Worm (Caenorhabditis elegans) whole organism, midembryonic: ENCODE results near the gene Y82E9BR.20.

ENCODE experiments used
- cog-1 ChIP-seq: sonication (generic microtip); optimal IDR thresholded peaks from 2 replicates; lab custom pipeline; 2016; ENCODE audit warnings: missing genetic modification characterization, missing compliant biosample characterization
- klf-2 ChIP-seq: fragments of 200-800 bp; sonication (Bioruptor generic); conservative IDR thresholded peaks from 2 replicates; pipeline ENCODE4 v1.3.6; 2022; ENCODE audit warnings: missing genetic modification reagents, missing genetic modification characterization, missing compliant biosample characterization
- ref-1 ChIP-seq: fragments of 200-800 bp; sonication (Bioruptor generic); conservative IDR thresholded peaks from 2 replicates; pipeline ENCODE4 v1.3.6; 2022; ENCODE audit warnings: missing genetic modification reagents, missing genetic modification characterization, missing compliant biosample characterization
- ztf-23 ChIP-seq: fragments of 200-800 bp; sonication (Bioruptor generic); IDR thresholded peaks from 2 replicates; pipeline ENCODE4 v1.3.6; 2022; ENCODE audit warnings: missing genetic modification reagents, missing genetic modification characterization, missing compliant biosample characterization

ce11 chrIII:1384092-1384491, 9.9 kb downstream of the Y82E9BR.20 start, which contains the start of the genes fbxa-138 and Y82E9BR.5:
- TF ChIP-seq klf-2 (no peak), ref-1 (GFP tag; lab: Robert Waterston, UW) (no peak), ztf-23 (no peak), cog-1 (no peak)
